Worm (Caenorhabditis elegans) whole organism, L2 larva: ENCODE data around the gene str-116.
A peak's percentile ranks its signal among the peaks of the same experiment; 100 is the strongest.

ENCODE experiments used
- C34F6.9 ChIP-seq: fragments of 150-350 bp; optimal IDR thresholded peaks from 2 replicates; lab custom pipeline; 2014; ENCODE audit warnings: missing biosample characterization, missing genetic modification characterization
- F13H6.1 ChIP-seq: sonication (generic microtip); optimal IDR thresholded peaks from 2 replicates; lab custom pipeline; 2016; ENCODE audit warnings: missing genetic modification characterization, missing compliant biosample characterization
- R02D3.7 ChIP-seq: fragments of 150-350 bp; optimal IDR thresholded peaks from 2 replicates; lab custom pipeline; 2014; ENCODE audit warnings: missing biosample characterization, missing genetic modification characterization
- Y55F3AM.14 ChIP-seq: fragments of 200-800 bp; sonication (Bioruptor generic); optimal IDR thresholded peaks from 2 replicates; lab custom pipeline; 2018; ENCODE audit warnings: mild to moderate bottlenecking, missing genetic modification characterization, missing compliant biosample characterization
- ZK546.5 ChIP-seq: sonication (generic microtip); optimal IDR thresholded peaks from 2 replicates; lab custom pipeline; 2017; ENCODE audit warnings: missing biosample characterization, missing genetic modification characterization
- alr-1 ChIP-seq: fragments of 150-350 bp; optimal IDR thresholded peaks from 2 replicates; lab custom pipeline; 2014; ENCODE audit warnings: missing biosample characterization, missing genetic modification characterization
- ama-1 ChIP-seq: fragments of 150-350 bp; optimal IDR thresholded peaks from 2 replicates; lab custom pipeline; 2018; ENCODE audit warnings: inconsistent platforms
- blmp-1 ChIP-seq: sonication (generic microtip); optimal IDR thresholded peaks from 2 replicates; lab custom pipeline; 2017; ENCODE audit warnings: missing genetic modification characterization, mild to moderate bottlenecking, missing compliant biosample characterization, antibody characterized with exemption, moderate library complexity; ENCODE audit not compliant: insufficient read depth
- ceh-16 ChIP-seq: fragments of 150-350 bp; optimal IDR thresholded peaks from 2 replicates; lab custom pipeline; 2014; ENCODE audit warnings: missing biosample characterization, missing genetic modification characterization
- ceh-82 ChIP-seq: fragments of 150-350 bp; optimal IDR thresholded peaks from 2 replicates; lab custom pipeline; 2014; ENCODE audit warnings: missing biosample characterization, missing genetic modification characterization
- crh-2 ChIP-seq: sonication (generic microtip); optimal IDR thresholded peaks from 2 replicates; lab custom pipeline; 2017; ENCODE audit warnings: missing biosample characterization, missing genetic modification characterization
- dmd-4 ChIP-seq: sonication (generic microtip); optimal IDR thresholded peaks from 2 replicates; lab custom pipeline; 2017; ENCODE audit warnings: missing biosample characterization, missing genetic modification characterization
- egl-27 ChIP-seq: sonication (generic microtip); optimal IDR thresholded peaks from 3 replicates; lab custom pipeline; 2017; ENCODE audit warnings: missing biosample characterization, missing genetic modification reagents, missing genetic modification characterization
- elt-1 ChIP-seq: fragments of 150-350 bp; optimal IDR thresholded peaks from 2 replicates; lab custom pipeline; 2014; ENCODE audit warnings: missing biosample characterization, missing genetic modification characterization
- elt-3 ChIP-seq: sonication (generic microtip); optimal IDR thresholded peaks from 2 replicates; lab custom pipeline; 2017; ENCODE audit warnings: missing biosample characterization, missing genetic modification characterization
- fos-1 ChIP-seq: fragments of 150-350 bp; optimal IDR thresholded peaks from 2 replicates; lab custom pipeline; 2014; ENCODE audit warnings: missing biosample characterization, missing genetic modification characterization
- gmeb-1 ChIP-seq: fragments of 150-350 bp; optimal IDR thresholded peaks from 2 replicates; lab custom pipeline; 2014; ENCODE audit warnings: missing biosample characterization, missing genetic modification characterization
- lin-11 ChIP-seq: fragments of 150-350 bp; sonication (generic microtip); optimal IDR thresholded peaks from 2 replicates; lab custom pipeline; 2014; ENCODE audit warnings: missing biosample characterization, missing genetic modification characterization, inconsistent platforms, mixed read lengths
- lin-39 ChIP-seq: fragments of 150-350 bp; optimal IDR thresholded peaks from 2 replicates; lab custom pipeline; 2014; ENCODE audit warnings: missing biosample characterization, missing genetic modification reagents, missing genetic modification characterization
- lsy-2 ChIP-seq, 2 experiments: fragments of 150-350 bp in 1 of 2; sonication (generic microtip) in 1 of 2; optimal IDR thresholded peaks; 2 replicates each; lab custom pipeline; 2014 to 2017; ENCODE audit warnings: missing biosample characterization in 2 of 2, missing genetic modification characterization in 2 of 2
- mab-5 ChIP-seq: fragments of 150-350 bp; optimal IDR thresholded peaks from 2 replicates; lab custom pipeline; 2014; ENCODE audit warnings: missing biosample characterization, missing genetic modification characterization
- mbf-1 ChIP-seq: sonication (generic microtip); optimal IDR thresholded peaks from 2 replicates; lab custom pipeline; 2017; ENCODE audit warnings: missing biosample characterization, missing genetic modification characterization
- mdl-1 ChIP-seq, 2 experiments: fragments of 150-350 bp in 1 of 2; sonication (generic microtip) in 1 of 2; optimal IDR thresholded peaks; 2 replicates each; lab custom pipeline; 2017; ENCODE audit warnings: missing biosample characterization in 2 of 2, missing genetic modification characterization in 2 of 2
- nhr-10 ChIP-seq: sonication (generic microtip); optimal IDR thresholded peaks from 2 replicates; lab custom pipeline; 2017; ENCODE audit warnings: missing biosample characterization, missing genetic modification characterization
- nhr-12 ChIP-seq: fragments of 150-350 bp; optimal IDR thresholded peaks from 2 replicates; lab custom pipeline; 2014; ENCODE audit warnings: missing biosample characterization, missing genetic modification characterization
- nhr-129 ChIP-seq: fragments of 150-350 bp; optimal IDR thresholded peaks from 2 replicates; lab custom pipeline; 2014; ENCODE audit warnings: missing biosample characterization, missing genetic modification characterization
- nhr-21 ChIP-seq: fragments of 150-350 bp; optimal IDR thresholded peaks from 2 replicates; lab custom pipeline; 2014; ENCODE audit warnings: missing biosample characterization, missing genetic modification characterization
- nhr-23 ChIP-seq: fragments of 150-350 bp; optimal IDR thresholded peaks from 2 replicates; lab custom pipeline; 2014; ENCODE audit warnings: missing biosample characterization, missing genetic modification reagents, missing genetic modification characterization
- nhr-237 ChIP-seq: fragments of 150-350 bp; optimal IDR thresholded peaks from 2 replicates; lab custom pipeline; 2014; ENCODE audit warnings: missing biosample characterization, missing genetic modification characterization
- nhr-25 ChIP-seq: fragments of 150-350 bp; sonication (generic microtip); optimal IDR thresholded peaks from 3 replicates; lab custom pipeline; 2014; ENCODE audit warnings: missing biosample characterization, missing genetic modification characterization
- nhr-6 ChIP-seq: fragments of 150-350 bp; optimal IDR thresholded peaks from 2 replicates; lab custom pipeline; 2014; ENCODE audit warnings: missing biosample characterization, missing genetic modification characterization
- nhr-77 ChIP-seq: fragments of 150-350 bp; optimal IDR thresholded peaks from 2 replicates; lab custom pipeline; 2014; ENCODE audit warnings: missing biosample characterization, missing genetic modification characterization
- peb-1 ChIP-seq: fragments of 150-350 bp; optimal IDR thresholded peaks from 2 replicates; lab custom pipeline; 2014; ENCODE audit warnings: missing biosample characterization, missing genetic modification characterization
- sem-4 ChIP-seq: fragments of 150-350 bp; optimal IDR thresholded peaks from 2 replicates; lab custom pipeline; 2014; ENCODE audit warnings: missing biosample characterization, missing genetic modification reagents, missing genetic modification characterization
- skn-1 ChIP-seq: sonication (generic microtip); optimal IDR thresholded peaks from 2 replicates; lab custom pipeline; 2017; ENCODE audit warnings: missing biosample characterization, missing genetic modification characterization
- sma-3 ChIP-seq: sonication (generic microtip); optimal IDR thresholded peaks from 2 replicates; lab custom pipeline; 2016; ENCODE audit warnings: missing genetic modification reagents, missing genetic modification characterization, missing compliant biosample characterization
- sma-9 ChIP-seq, 2 experiments: fragments of 150-350 bp in 1 of 2; sonication (generic microtip) in 1 of 2; optimal IDR thresholded peaks; 2 replicates each; lab custom pipeline; 2014 to 2016; ENCODE audit warnings: missing genetic modification characterization in 2 of 2, mild to moderate bottlenecking in 1 of 2, missing biosample characterization in 1 of 2, missing compliant biosample characterization in 1 of 2, missing genetic modification reagents in 1 of 2, moderate library complexity in 1 of 2
- unc-39 ChIP-seq: fragments of 150-350 bp; optimal IDR thresholded peaks from 2 replicates; lab custom pipeline; 2014; ENCODE audit warnings: missing biosample characterization, missing genetic modification characterization
- unc-55 ChIP-seq: fragments of 150-350 bp; sonication (generic microtip); optimal IDR thresholded peaks from 3 replicates; lab custom pipeline; 2014; ENCODE audit warnings: missing biosample characterization, missing genetic modification reagents, missing genetic modification characterization
- unc-62 ChIP-seq: fragments of 150-350 bp; optimal IDR thresholded peaks from 2 replicates; lab custom pipeline; 2014; ENCODE audit warnings: missing biosample characterization, missing genetic modification reagents, missing genetic modification characterization
- zag-1 ChIP-seq: fragments of 150-350 bp; optimal IDR thresholded peaks from 2 replicates; lab custom pipeline; 2014; ENCODE audit warnings: missing biosample characterization, missing genetic modification characterization
- ztf-1 ChIP-seq: fragments of 200-800 bp; sonication (Bioruptor generic); conservative IDR thresholded peaks from 2 replicates; pipeline ENCODE4 v1.3.6; 2022; ENCODE audit warnings: missing genetic modification characterization, missing compliant biosample characterization
- ztf-11 ChIP-seq: sonication (generic microtip); optimal IDR thresholded peaks from 2 replicates; lab custom pipeline; 2017; ENCODE audit warnings: missing biosample characterization, missing genetic modification characterization
- ztf-4 ChIP-seq: fragments of 150-350 bp; optimal IDR thresholded peaks from 2 replicates; lab custom pipeline; 2014; ENCODE audit warnings: missing biosample characterization, missing genetic modification characterization

str-116 gene

ce11 chrV:11231177-11231576 lies 35.6 kb upstream of the str-116 start:
- TF ChIP-seq zag-1 (tag; lab: Kevin White, UChicago) (no peak), blmp-1 (peak; percentile 53), nhr-23 (no peak), C34F6.9 (tag; lab: Kevin White, UChicago) (no peak)
- TF ChIP-seq, all 48 proteins: peak for 1

- TF ChIP-seq sma-3 = no peak
- TF ChIP-seq nhr-129 (tag; lab: Kevin White, UChicago) = no peak
- TF ChIP-seq nhr-23 = no peak
- no peak for TF ChIP-seq ceh-16 (tag; lab: Kevin White, UChicago)
- no peak for TF ChIP-seq egl-27
- TF ChIP-seq dmd-4 (tag; lab: Kevin White, UChicago) = no peak
- no peak for TF ChIP-seq ztf-4 (tag; lab: Kevin White, UChicago)
- TF ChIP-seq skn-1 (tag; lab: Kevin White, UChicago) = no peak
- TF ChIP-seq F13H6.1 = no peak
- TF ChIP-seq nhr-237 (tag; lab: Kevin White, UChicago) = no peak
- TF ChIP-seq nhr-12 (tag; lab: Kevin White, UChicago) = no peak
- TF ChIP-seq elt-1 = no peak
- TF ChIP-seq zag-1 (tag; lab: Kevin White, UChicago) = no peak
- no peak for TF ChIP-seq gmeb-1
- TF ChIP-seq sma-9 (GFP tag; optimal IDR thresholded peaks at IDR 0.05; lab: Kevin White, UChicago) = no peak
- TF ChIP-seq sma-9 (tag; optimal IDR thresholded peaks at IDR 0.05; lab: Kevin White, UChicago) = no peak
- TF ChIP-seq sem-4 (tag; lab: Kevin White, UChicago) = no peak
Observed at ce11 chrV:11234350-11234749, 32.4 kb upstream of the str-116 start, which contains the start of gene T19B10.5. T19B10.5 (plus strand) TSS chrV:11234650.

- TF ChIP-seq mab-5 (tag; lab: Kevin White, UChicago) = no peak
- peak; percentile 64 for TF ChIP-seq fos-1 (tag; lab: Kevin White, UChicago)
- TF ChIP-seq nhr-25 (tag; lab: Kevin White, UChicago) = no peak
- no peak for TF ChIP-seq lin-11 (tag; lab: Kevin White, UChicago)
- TF ChIP-seq lsy-2 (tag; optimal IDR thresholded peaks at IDR 0.05; lab: Kevin White, UChicago) = peak in 1 of 2 experiments; percentile 7
- no peak for TF ChIP-seq ceh-82 (tag; lab: Kevin White, UChicago)
- no peak for TF ChIP-seq ztf-1 (GFP tag; lab: Robert Waterston, UW)
- TF ChIP-seq blmp-1 = no peak
- no peak for TF ChIP-seq ZK546.5 (tag; lab: Kevin White, UChicago)
Observed at ce11 chrV:11235876-11236275, 30.9 kb upstream of the str-116 start.

ce11 chrV:11239187-11239725 lies 27.5 kb upstream of the str-116 start, which contains the start of the genes dvc-1 and ima-1:
dvc-1 (minus strand) TSS chrV:11239331.
ima-1 (plus strand) TSS chrV:11239675.
- TF ChIP-seq zag-1 (tag; lab: Kevin White, UChicago) (no peak), ztf-11 (tag; lab: Kevin White, UChicago) (no peak), unc-55 (GFP tag; lab: Kevin White, UChicago) (no peak), nhr-12 (tag; lab: Kevin White, UChicago) (no peak), ZK546.5 (tag; lab: Kevin White, UChicago) (no peak), ama-1 (no peak), nhr-6 (tag; lab: Kevin White, UChicago) (no peak), dmd-4 (tag; lab: Kevin White, UChicago) (no peak), mbf-1 (tag; lab: Kevin White, UChicago) (no peak), nhr-23 (no peak), elt-1 (no peak), nhr-10 (tag; lab: Kevin White, UChicago) (no peak), F13H6.1 (peak; percentile 59), skn-1 (tag; lab: Kevin White, UChicago) (no peak), sma-9 (GFP tag; optimal IDR thresholded peaks at IDR 0.05; lab: Kevin White, UChicago) (peak; percentile 32), sma-9 (tag; optimal IDR thresholded peaks at IDR 0.05; lab: Kevin White, UChicago) (no peak), alr-1 (tag; lab: Kevin White, UChicago) (no peak), lin-11 (tag; lab: Kevin White, UChicago) (peak; percentile 62), unc-39 (tag; lab: Kevin White, UChicago) (no peak), lsy-2 (tag; optimal IDR thresholded peaks at IDR 0.05; lab: Kevin White, UChicago) (peak; percentile 25 to 73), ztf-4 (tag; lab: Kevin White, UChicago) (no peak), nhr-21 (peak; percentile 7), Y55F3AM.14 (GFP tag; lab: Kevin White, UChicago) (no peak), nhr-77 (tag; lab: Kevin White, UChicago) (no peak), unc-62 (GFP tag; lab: Kevin White, UChicago) (no peak), ceh-16 (tag; lab: Kevin White, UChicago) (no peak), gmeb-1 (peak; percentile 69), peb-1 (no peak), R02D3.7 (tag; lab: Kevin White, UChicago) (peak; percentile 89), mab-5 (tag; lab: Kevin White, UChicago) (no peak), nhr-129 (tag; lab: Kevin White, UChicago) (peak; percentile 65), ztf-1 (GFP tag; lab: Robert Waterston, UW) (no peak), elt-3 (tag; lab: Kevin White, UChicago) (no peak), fos-1 (tag; lab: Kevin White, UChicago) (peak; percentile 2), lin-39 (tag; lab: Kevin White, UChicago) (no peak), nhr-25 (tag; lab: Kevin White, UChicago) (peak; percentile 64), sma-3 (peak; percentile 60), mdl-1 (tag; optimal IDR thresholded peaks at IDR 0.05; lab: Kevin White, UChicago) (no peak), crh-2 (tag; lab: Kevin White, UChicago) (peak; percentile 66), egl-27 (no peak), ceh-82 (tag; lab: Kevin White, UChicago) (peak; percentile 69)
